Worm (Caenorhabditis elegans) whole organism, mixed stage, embryonic: ENCODE results near the gene F28A12.3.
A peak's percentile ranks its signal among the peaks of the same experiment; 100 is the strongest.

Source experiments
- M03D4.4 ChIP-seq: sonication (generic microtip); optimal IDR thresholded peaks from 2 replicates; lab custom pipeline; 2017; ENCODE audit warnings: mild to moderate bottlenecking, missing genetic modification characterization, missing compliant biosample characterization
- bed-3 ChIP-seq: fragments of 200-800 bp; sonication (Bioruptor generic); optimal IDR thresholded peaks from 3 replicates; lab custom pipeline; 2018; ENCODE audit warnings: mild to moderate bottlenecking, missing genetic modification characterization, moderate library complexity, missing compliant biosample characterization
- blmp-1 ChIP-seq: fragments of 150-350 bp; optimal IDR thresholded peaks from 2 replicates; lab custom pipeline; 2014; ENCODE audit warnings: missing biosample characterization, missing genetic modification characterization
- ceh-83 ChIP-seq: fragments of 200-800 bp; sonication (Bioruptor generic); optimal IDR thresholded peaks from 2 replicates; lab custom pipeline; 2018; ENCODE audit warnings: mild to moderate bottlenecking, missing genetic modification characterization, missing compliant biosample characterization
- ces-1 ChIP-seq: fragments of 150-350 bp; optimal IDR thresholded peaks from 2 replicates; lab custom pipeline; 2014; ENCODE audit warnings: missing biosample characterization, missing genetic modification reagents, missing genetic modification characterization
- cnd-1 ChIP-seq: fragments of 200-800 bp; sonication (Bioruptor generic); optimal IDR thresholded peaks from 2 replicates; lab custom pipeline; 2018; ENCODE audit warnings: mild to moderate bottlenecking, missing genetic modification characterization, missing compliant biosample characterization
- drap-1 ChIP-seq: fragments of 200-800 bp; sonication (Bioruptor generic); optimal IDR thresholded peaks from 3 replicates; lab custom pipeline; 2018; ENCODE audit warnings: mild to moderate bottlenecking, missing genetic modification characterization, missing compliant biosample characterization
- elt-1 ChIP-seq: sonication (generic microtip); optimal IDR thresholded peaks from 2 replicates; lab custom pipeline; 2017; ENCODE audit warnings: missing genetic modification characterization, mild to moderate bottlenecking, missing compliant biosample characterization, antibody characterized with exemption, moderate library complexity, borderline replicate concordance; ENCODE audit not compliant: insufficient read depth
- elt-3 ChIP-seq: fragments of 150-350 bp; optimal IDR thresholded peaks from 2 replicates; lab custom pipeline; 2014; ENCODE audit warnings: missing biosample characterization, missing genetic modification characterization
- flh-1 ChIP-seq: fragments of 200-800 bp; sonication (Bioruptor generic); optimal IDR thresholded peaks from 2 replicates; lab custom pipeline; 2018; ENCODE audit warnings: mild to moderate bottlenecking, missing genetic modification characterization, moderate library complexity, missing compliant biosample characterization
- hlh-1 ChIP-seq: fragments of 150-350 bp; optimal IDR thresholded peaks from 2 replicates; lab custom pipeline; 2014; ENCODE audit warnings: missing biosample characterization, missing genetic modification reagents, missing genetic modification characterization
- lin-32 ChIP-seq: fragments of 200-800 bp; sonication (Bioruptor generic); optimal IDR thresholded peaks from 2 replicates; lab custom pipeline; 2018; ENCODE audit warnings: mild to moderate bottlenecking, missing genetic modification characterization, missing compliant biosample characterization
- lsy-2 ChIP-seq: fragments of 150-350 bp; optimal IDR thresholded peaks from 2 replicates; lab custom pipeline; 2014; ENCODE audit warnings: missing biosample characterization, missing genetic modification characterization
- mab-5 ChIP-seq: fragments of 150-350 bp; optimal IDR thresholded peaks from 2 replicates; lab custom pipeline; 2014; ENCODE audit warnings: missing biosample characterization, missing genetic modification characterization
- mep-1 ChIP-seq: fragments of 150-350 bp; optimal IDR thresholded peaks from 2 replicates; lab custom pipeline; 2017; ENCODE audit warnings: missing biosample characterization, missing genetic modification reagents, missing genetic modification characterization, inconsistent platforms
- mls-2 ChIP-seq: sonication (generic microtip); optimal IDR thresholded peaks from 2 replicates; lab custom pipeline; 2016; ENCODE audit warnings: mild to moderate bottlenecking, missing genetic modification characterization, moderate library complexity, missing compliant biosample characterization
- nhr-12 ChIP-seq: fragments of 150-350 bp; optimal IDR thresholded peaks from 2 replicates; lab custom pipeline; 2014; ENCODE audit warnings: missing biosample characterization, missing genetic modification characterization
- nhr-2 ChIP-seq: fragments of 150-350 bp; optimal IDR thresholded peaks from 2 replicates; lab custom pipeline; 2014; ENCODE audit warnings: missing biosample characterization, missing genetic modification characterization
- nhr-237 ChIP-seq: fragments of 150-350 bp; optimal IDR thresholded peaks from 2 replicates; lab custom pipeline; 2014; ENCODE audit warnings: missing biosample characterization, missing genetic modification characterization
- nhr-76 ChIP-seq: sonication (generic microtip); optimal IDR thresholded peaks from 2 replicates; lab custom pipeline; 2017; ENCODE audit warnings: missing biosample characterization, missing genetic modification characterization
- pha-4 ChIP-seq: fragments of 150-350 bp; optimal IDR thresholded peaks from 2 replicates; lab custom pipeline; 2018; ENCODE audit warnings: missing biosample characterization, missing genetic modification reagents, missing genetic modification characterization
- sem-2 ChIP-seq: fragments of 200-800 bp; sonication (Bioruptor generic); optimal IDR thresholded peaks from 2 replicates; lab custom pipeline; 2018; ENCODE audit warnings: mild to moderate bottlenecking, missing genetic modification characterization, missing compliant biosample characterization
- snpc-4 ChIP-seq: fragments of 150-350 bp; optimal IDR thresholded peaks from 2 replicates; lab custom pipeline; 2014; ENCODE audit warnings: missing biosample characterization, missing genetic modification characterization
- unc-120 ChIP-seq: sonication (generic microtip); optimal IDR thresholded peaks from 2 replicates; lab custom pipeline; 2017; ENCODE audit warnings: missing genetic modification characterization, missing compliant biosample characterization; ENCODE audit not compliant: poor library complexity, severe bottlenecking
- unc-39 ChIP-seq: fragments of 150-350 bp; optimal IDR thresholded peaks from 2 replicates; lab custom pipeline; 2014; ENCODE audit warnings: missing biosample characterization, missing genetic modification characterization
- unc-62 ChIP-seq: fragments of 150-350 bp; optimal IDR thresholded peaks from 2 replicates; lab custom pipeline; 2014; ENCODE audit warnings: missing biosample characterization, missing genetic modification reagents, missing genetic modification characterization
- zip-8 ChIP-seq: fragments of 150-350 bp; optimal IDR thresholded peaks from 2 replicates; lab custom pipeline; 2014; ENCODE audit warnings: missing biosample characterization, missing genetic modification characterization
- ztf-11 ChIP-seq: fragments of 150-350 bp; optimal IDR thresholded peaks from 2 replicates; lab custom pipeline; 2014; ENCODE audit warnings: missing biosample characterization, missing genetic modification characterization

Gene F28A12.3

ce11 chrV:8601420-8601819 is 39.7 kb downstream of the F28A12.3 start, which contains the start of gene F41E6.8:
F41E6.8 (minus strand) TSS chrV:8601520.
- TF ChIP-seq nhr-2 (tag; lab: Kevin White, UChicago) (no peak), ceh-83 (GFP tag; lab: Kevin White, UChicago) (no peak), nhr-12 (tag; lab: Kevin White, UChicago) (no peak), nhr-76 (tag; lab: Kevin White, UChicago) (no peak), flh-1 (no peak), unc-39 (tag; lab: Kevin White, UChicago) (no peak)

- TF ChIP-seq nhr-12 (tag; lab: Kevin White, UChicago): no peak
- no peak for TF ChIP-seq lsy-2 (tag; lab: Kevin White, UChicago)
- TF ChIP-seq ztf-11: no peak
- TF ChIP-seq ceh-83 (GFP tag; lab: Kevin White, UChicago): no peak
- TF ChIP-seq nhr-237: no peak
- no peak for TF ChIP-seq elt-1 (tag; lab: Kevin White, UChicago)
- TF ChIP-seq unc-62 (GFP tag; lab: Kevin White, UChicago): no peak
- no peak for TF ChIP-seq snpc-4 (tag; lab: Kevin White, UChicago)
- no peak for TF ChIP-seq blmp-1 (tag; lab: Kevin White, UChicago)
- no peak for TF ChIP-seq hlh-1 (tag; lab: Kevin White, UChicago)
- no peak for TF ChIP-seq pha-4 (tag; lab: Kevin White, UChicago)
- TF ChIP-seq sem-2 (GFP tag; lab: Kevin White, UChicago): no peak
Observed at ce11 chrV:8599957-8600356, 41.2 kb downstream of the F28A12.3 start.

- TF ChIP-seq nhr-76 (tag; lab: Kevin White, UChicago) (no peak), sem-2 (GFP tag; lab: Kevin White, UChicago) (no peak), elt-3 (tag; lab: Kevin White, UChicago) (no peak), unc-39 (tag; lab: Kevin White, UChicago) (no peak), bed-3 (GFP tag; lab: Kevin White, UChicago) (no peak), nhr-2 (tag; lab: Kevin White, UChicago) (no peak), unc-62 (GFP tag; lab: Kevin White, UChicago) (no peak), mep-1 (tag; lab: Kevin White, UChicago) (no peak), M03D4.4 (tag; lab: Kevin White, UChicago) (no peak), ceh-83 (GFP tag; lab: Kevin White, UChicago) (no peak), ces-1 (GFP tag; lab: Kevin White, UChicago) (no peak), drap-1 (GFP tag; lab: Kevin White, UChicago) (no peak), blmp-1 (tag; lab: Kevin White, UChicago) (no peak), nhr-237 (no peak), mab-5 (tag; lab: Kevin White, UChicago) (no peak), mls-2 (tag; lab: Kevin White, UChicago) (no peak), lin-32 (GFP tag; lab: Kevin White, UChicago) (no peak), zip-8 (tag; lab: Kevin White, UChicago) (no peak), pha-4 (tag; lab: Kevin White, UChicago) (no peak)
Observed at ce11 chrV:8599192-8599591, 42.0 kb downstream of the F28A12.3 start, which contains the start of gene F41E6.7. F41E6.7 (minus strand) TSS chrV:8599292.

ce11 chrV:8594105-8594964 is 46.8 kb downstream of the F28A12.3 start, which contains the start of gene tag-196:
tag-196 (plus strand) TSS chrV:8594914.
- peak; percentile 11 for TF ChIP-seq nhr-2 (tag; lab: Kevin White, UChicago)
- peak; percentile 94 for TF ChIP-seq hlh-1 (tag; lab: Kevin White, UChicago)
- no peak for TF ChIP-seq mab-5 (tag; lab: Kevin White, UChicago)
- peak; percentile 11 for TF ChIP-seq unc-62 (GFP tag; lab: Kevin White, UChicago)
- TF ChIP-seq unc-120: peak; percentile 20
- peak; percentile 95 for TF ChIP-seq ces-1 (GFP tag; lab: Kevin White, UChicago)
- peak; percentile 10 for TF ChIP-seq cnd-1 (tag; lab: Kevin White, UChicago)
- no peak for TF ChIP-seq elt-1 (tag; lab: Kevin White, UChicago)
